Worm (Caenorhabditis elegans) whole organism, young adult: ENCODE measurements around the gene C54D10.10.

Experiments
- B0019.2 ChIP-seq: fragments of 200-800 bp; sonication (Bioruptor generic); conservative IDR thresholded peaks from 2 replicates; pipeline ENCODE4 v1.3.6; 2022; ENCODE audit warnings: missing genetic modification reagents, missing genetic modification characterization, missing compliant biosample characterization
- ZK185.1 ChIP-seq: sonication (generic microtip); optimal IDR thresholded peaks from 2 replicates; lab custom pipeline; 2016; ENCODE audit warnings: mild to moderate bottlenecking, missing genetic modification characterization, missing compliant biosample characterization; ENCODE audit not compliant: poor library complexity, severe bottlenecking
- cebp-2 ChIP-seq: fragments of 200-800 bp; sonication (Bioruptor generic); IDR thresholded peaks from 2 replicates; pipeline ENCODE4 v1.3.6; 2022; ENCODE audit warnings: missing genetic modification characterization, missing compliant biosample characterization
- ets-4 ChIP-seq: fragments of 200-800 bp; sonication (Bioruptor generic); optimal IDR thresholded peaks from 2 replicates; lab custom pipeline; 2018; ENCODE audit warnings: mild to moderate bottlenecking, missing genetic modification characterization, missing compliant biosample characterization
- gei-17 ChIP-seq: fragments of 200-800 bp; sonication (Bioruptor generic); optimal IDR thresholded peaks from 2 replicates; lab custom pipeline; 2018; ENCODE audit warnings: mild to moderate bottlenecking, missing genetic modification characterization, missing compliant biosample characterization
- lag-1 ChIP-seq: fragments of 200-800 bp; sonication (Bioruptor generic); IDR thresholded peaks from 2 replicates; pipeline ENCODE4 v1.3.6; 2022; ENCODE audit warnings: missing genetic modification reagents, missing genetic modification characterization, missing compliant biosample characterization
- mes-4 ChIP-seq: sonication (generic microtip); optimal IDR thresholded peaks from 2 replicates; lab custom pipeline; 2016; ENCODE audit warnings: missing genotype, missing genetic modification characterization, missing compliant biosample characterization
- nfya-2 ChIP-seq: fragments of 200-800 bp; sonication (Bioruptor generic); IDR thresholded peaks from 2 replicates; pipeline ENCODE4 v1.3.6; 2022; ENCODE audit warnings: missing genetic modification reagents, missing genetic modification characterization, missing compliant biosample characterization
- snpc-3.4 ChIP-seq: sonication (generic microtip); optimal IDR thresholded peaks from 2 replicates; lab custom pipeline; 2017; ENCODE audit warnings: missing genetic modification characterization, mild to moderate bottlenecking, missing compliant biosample characterization, antibody characterized with exemption, moderate library complexity, missing genotype, missing genetic modification reagents
- snpc-4 ChIP-seq, 5 experiments: fragments of 150-350 bp in 1 of 5; sonication (generic microtip) in 4 of 5; optimal IDR thresholded peaks; 2 replicates each; lab custom pipeline; 2014 to 2018; ENCODE audit warnings: missing genetic modification characterization in 5 of 5, missing biosample characterization in 3 of 5, antibody characterized with exemption in 2 of 5, mild to moderate bottlenecking in 2 of 5, missing compliant biosample characterization in 2 of 5, missing genotype in 2 of 5, moderate library complexity in 2 of 5, missing genetic modification reagents in 1 of 5
- unc-130 ChIP-seq: sonication (generic microtip); optimal IDR thresholded peaks from 2 replicates; lab custom pipeline; 2016; ENCODE audit warnings: missing genetic modification reagents, missing genetic modification characterization, missing compliant biosample characterization
- ztf-6 ChIP-seq: fragments of 200-800 bp; sonication (Bioruptor generic); IDR thresholded peaks from 2 replicates; pipeline ENCODE4 v1.3.6; 2022; ENCODE audit warnings: missing genetic modification reagents, missing genetic modification characterization, missing compliant biosample characterization

DNA sequence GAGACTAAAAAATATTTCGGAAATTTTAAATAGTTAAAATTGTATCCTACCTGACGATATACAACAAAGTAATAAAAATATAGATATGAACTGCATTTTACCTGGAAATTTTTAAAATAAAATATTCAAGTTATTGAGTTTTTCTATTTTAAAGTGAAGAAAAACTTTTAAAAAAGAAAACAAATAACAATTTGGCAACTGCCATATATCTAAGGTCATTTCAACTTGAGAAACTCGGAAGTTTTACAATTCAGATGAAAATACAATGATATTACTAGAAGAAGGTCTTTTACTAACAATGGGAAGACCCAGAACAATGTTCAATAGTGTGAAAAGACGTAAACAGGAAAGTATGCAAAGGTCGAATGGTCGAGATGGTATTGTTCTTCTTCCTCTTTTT lies at the start of gene C54D10.10:
- TF ChIP-seq lag-1 (GFP tag; lab: Robert Waterston, UW) (no peak), nfya-2 (GFP tag; lab: Robert Waterston, UW) (no peak), mes-4 (tag; lab: Kevin White, UChicago) (no peak), snpc-4 (GFP tag; optimal IDR thresholded peaks at IDR 0.05; lab: Kevin White, UChicago) (no peak), snpc-4 (tag; optimal IDR thresholded peaks at IDR 0.05; lab: Kevin White, UChicago) (no peak), B0019.2 (no peak), ztf-6 (GFP tag; lab: Robert Waterston, UW) (no peak), ZK185.1 (tag; lab: Kevin White, UChicago) (no peak), cebp-2 (GFP tag; lab: Robert Waterston, UW) (no peak), snpc-3.4 (no peak), gei-17 (no peak), ets-4 (GFP tag; lab: Kevin White, UChicago) (no peak), unc-130 (GFP tag; lab: Kevin White, UChicago) (no peak)
